Fruit fly (Drosophila melanogaster): Measurements from ENCODE around the gene CG43074.

- no peak for TF ChIP-seq pdm3 (GFP tag; optimal IDR thresholded peaks at IDR 0.05)
- no peak for TF ChIP-seq CG7368 (GFP tag; optimal IDR thresholded peaks at IDR 0.05)
- TF ChIP-seq Gug (GFP tag; IDR thresholded peaks at IDR 0.05), result no peak
- no peak for TF ChIP-seq CG10669 (GFP tag; optimal IDR thresholded peaks at IDR 0.05)
- TF ChIP-seq cyc (GFP tag; optimal IDR thresholded peaks at IDR 0.05), result peak; percentile 5
- no peak for TF ChIP-seq svp (GFP tag)
- no peak for TF ChIP-seq fd85E (GFP tag; optimal IDR thresholded peaks at IDR 0.05)
- no peak for TF ChIP-seq CG11902 (GFP tag; optimal IDR thresholded peaks at IDR 0.05)
- TF ChIP-seq CG11762 (GFP tag; optimal IDR thresholded peaks at IDR 0.05; ENCODE audit: insufficient read depth), result no peak
These were observed 4.9 kb downstream of the CG43074 start for dm6 chr3L:3479551-3479950.
